Worm (Caenorhabditis elegans) whole organism, late embryonic: ENCODE data around the gene W02H3.3.

Experiments used
- K02D7.2 ChIP-seq: sonication (generic microtip); optimal IDR thresholded peaks from 2 replicates; lab custom pipeline; 2017; ENCODE audit warnings: mild to moderate bottlenecking, missing genetic modification characterization, missing compliant biosample characterization
- ceh-34 ChIP-seq: sonication (generic microtip); optimal IDR thresholded peaks from 2 replicates; lab custom pipeline; 2016; ENCODE audit warnings: mild to moderate bottlenecking, missing genetic modification characterization, missing compliant biosample characterization
- che-1 ChIP-seq: sonication (generic microtip); optimal IDR thresholded peaks from 2 replicates; lab custom pipeline; 2016; ENCODE audit warnings: mild to moderate bottlenecking, missing genetic modification characterization, missing compliant biosample characterization
- hlh-8 ChIP-seq: sonication (generic microtip); optimal IDR thresholded peaks from 2 replicates; lab custom pipeline; 2016; ENCODE audit warnings: missing genotype, missing genetic modification characterization, missing compliant biosample characterization

- TF ChIP-seq che-1 (tag; lab: Kevin White, UChicago) (no peak), K02D7.2 (tag; lab: Kevin White, UChicago) (no peak), hlh-8 (tag; lab: Kevin White, UChicago) (no peak), ceh-34 (no peak)
These were observed 36.1 kb downstream of the W02H3.3 start, which contains the start of gene lpr-5 for ce11 chrX:11061904-11062303.
